Worm (Caenorhabditis elegans) whole organism, L4/young adult: ENCODE results near the gene flp-14.

ENCODE experiments used
- W03F9.2 ChIP-seq: fragments of 150-350 bp; optimal IDR thresholded peaks from 2 replicates; lab custom pipeline; 2014; ENCODE audit warnings: missing biosample characterization, missing genetic modification characterization
- dao-5 ChIP-seq: sonication (generic microtip); optimal IDR thresholded peaks from 2 replicates; lab custom pipeline; 2016; ENCODE audit warnings: missing genotype, missing genetic modification characterization, moderate library complexity, missing compliant biosample characterization
- him-1 ChIP-seq: sonication (generic microtip); optimal IDR thresholded peaks from 2 replicates; lab custom pipeline; 2016; ENCODE audit warnings: missing genotype, missing genetic modification reagents, missing genetic modification characterization, missing compliant biosample characterization

Gene flp-14

DNA sequence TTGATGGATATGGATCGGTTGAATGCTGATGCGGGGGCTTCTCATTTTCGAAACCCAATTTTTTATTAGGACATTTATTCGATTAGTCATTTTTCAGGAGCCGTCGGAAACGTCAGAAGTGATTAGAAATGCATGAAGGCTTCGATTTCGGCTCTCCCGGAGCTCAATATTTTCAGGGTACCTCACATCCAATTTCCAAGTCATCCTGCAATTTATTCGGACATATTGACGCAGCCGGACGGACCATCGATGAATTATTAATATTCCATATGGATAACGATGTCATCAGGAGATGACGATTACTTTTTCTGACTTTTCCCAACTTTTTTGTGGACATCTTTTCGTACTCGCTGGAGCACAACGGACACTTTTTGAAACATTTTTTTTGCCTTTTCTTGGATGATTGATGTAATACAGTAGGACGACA is 3.7 kb upstream of the flp-14 start:
- TF ChIP-seq dao-5 (tag; lab: Kevin White, UChicago) (no peak), him-1 (tag; lab: Kevin White, UChicago) (no peak), W03F9.2 (tag; lab: Kevin White, UChicago) (no peak)

DNA sequence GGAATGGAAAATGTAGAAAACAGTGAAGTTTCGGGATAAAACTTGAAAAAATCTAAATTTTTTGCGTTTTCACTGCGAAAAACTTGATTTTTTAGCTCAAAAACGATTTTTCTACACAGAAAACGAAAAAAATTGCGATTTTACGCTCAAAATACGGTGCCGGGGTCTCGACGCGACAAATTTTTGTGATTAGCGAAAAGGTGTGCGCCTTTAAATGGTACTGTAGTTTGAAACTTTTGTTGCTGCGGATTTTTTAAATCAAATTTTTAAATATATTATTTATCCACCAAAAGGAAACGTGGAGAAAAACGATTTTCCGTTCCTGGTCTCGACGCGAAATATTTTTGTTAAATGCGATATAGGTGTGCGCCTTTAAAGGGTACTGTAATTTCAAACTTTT is 3.1 kb upstream of the flp-14 start:
- TF ChIP-seq him-1 (tag; lab: Kevin White, UChicago) (no peak), W03F9.2 (tag; lab: Kevin White, UChicago) (no peak), dao-5 (tag; lab: Kevin White, UChicago) (no peak)

DNA sequence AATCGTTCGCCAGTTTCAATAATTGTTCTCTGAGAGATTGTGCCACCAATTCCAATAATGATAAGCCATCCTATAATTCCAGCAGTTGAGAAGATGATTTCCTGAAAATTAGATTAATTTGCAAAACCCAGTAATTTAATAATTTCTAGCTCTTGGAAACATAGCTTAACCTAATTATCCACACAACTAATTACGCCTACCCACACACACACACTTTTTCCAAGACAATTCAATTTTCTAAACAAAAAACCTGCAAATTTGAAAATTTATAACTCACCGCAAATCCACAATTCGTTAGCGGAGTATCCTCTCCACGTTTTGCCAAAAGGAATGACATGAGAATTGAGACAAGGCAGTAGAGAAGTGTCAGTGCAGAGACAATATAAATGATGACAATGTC is 6.1 kb downstream of the flp-14 start:
- TF ChIP-seq him-1 (tag; lab: Kevin White, UChicago), result no peak
- no peak for TF ChIP-seq dao-5 (tag; lab: Kevin White, UChicago)
- TF ChIP-seq W03F9.2 (tag; lab: Kevin White, UChicago), result no peak

DNA sequence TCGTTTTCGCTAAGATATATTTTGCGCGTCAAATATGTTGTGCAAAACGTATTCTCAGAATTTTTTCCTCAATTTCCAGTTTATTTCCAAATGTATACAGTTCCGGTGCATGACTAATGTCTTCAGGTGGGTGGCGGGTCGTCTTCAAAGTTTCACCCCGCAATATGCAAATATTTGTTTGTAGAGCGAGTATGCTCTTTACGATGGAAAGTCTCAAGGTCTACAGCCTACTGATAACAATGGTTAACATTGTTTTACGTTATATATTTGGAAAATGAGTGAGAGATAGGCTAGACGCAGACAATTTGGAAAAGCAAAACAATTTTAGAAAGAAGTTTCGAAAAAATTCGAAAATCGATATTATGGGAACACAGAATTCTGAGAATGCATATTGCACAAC is 7.5 kb downstream of the flp-14 start:
- TF ChIP-seq him-1 (tag; lab: Kevin White, UChicago), result no peak
- no peak for TF ChIP-seq dao-5 (tag; lab: Kevin White, UChicago)
- TF ChIP-seq W03F9.2 (tag; lab: Kevin White, UChicago), result no peak

DNA sequence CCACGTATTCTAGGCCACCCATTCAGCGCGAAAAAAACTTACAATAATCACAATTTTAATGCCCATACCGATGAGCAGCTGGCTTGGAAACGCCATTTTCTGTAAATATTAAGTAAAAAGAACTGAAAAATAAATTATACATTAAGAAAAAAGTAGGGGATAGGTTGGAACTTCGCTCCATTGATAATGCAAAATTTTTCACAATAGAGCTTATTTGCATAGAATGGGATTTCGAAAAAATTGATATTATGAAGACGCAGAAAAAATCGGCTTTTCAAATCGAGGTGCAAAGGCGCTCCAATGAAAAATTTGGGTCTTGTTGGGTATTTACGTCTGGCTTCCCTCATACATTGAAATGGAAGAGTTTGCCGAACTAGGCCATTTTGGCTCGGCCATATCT is 8.3 kb downstream of the flp-14 start, which contains the start of gene Y37D8A.16:
TSS of gene Y37D8A.16 (minus strand) at position 101 of the 400 bp plus-strand sequence.
- no peak for TF ChIP-seq dao-5 (tag; lab: Kevin White, UChicago)
- no peak for TF ChIP-seq him-1 (tag; lab: Kevin White, UChicago)
- no peak for TF ChIP-seq W03F9.2 (tag; lab: Kevin White, UChicago)

DNA sequence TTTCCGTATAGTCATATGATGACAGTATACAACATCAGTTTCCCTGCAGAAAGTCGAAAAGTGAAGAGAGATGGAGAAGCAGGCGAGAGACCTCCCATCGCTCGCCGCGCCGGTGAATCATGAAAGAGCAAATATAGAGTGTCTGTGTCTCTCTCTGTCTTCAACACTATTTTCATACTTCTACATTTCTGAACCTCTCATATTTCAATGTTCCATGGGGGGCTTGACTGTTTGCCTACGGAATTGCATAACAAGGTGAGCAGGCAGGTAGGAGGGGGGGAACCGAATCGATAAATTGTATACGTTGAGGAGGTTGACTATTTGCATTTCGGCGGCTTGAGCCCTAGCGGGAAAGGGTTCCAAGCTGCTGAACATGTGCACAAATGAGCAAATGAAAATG is 9.6 kb downstream of the flp-14 start:
- TF ChIP-seq W03F9.2 (tag; lab: Kevin White, UChicago) (no peak), dao-5 (tag; lab: Kevin White, UChicago) (no peak), him-1 (tag; lab: Kevin White, UChicago) (no peak)

DNA sequence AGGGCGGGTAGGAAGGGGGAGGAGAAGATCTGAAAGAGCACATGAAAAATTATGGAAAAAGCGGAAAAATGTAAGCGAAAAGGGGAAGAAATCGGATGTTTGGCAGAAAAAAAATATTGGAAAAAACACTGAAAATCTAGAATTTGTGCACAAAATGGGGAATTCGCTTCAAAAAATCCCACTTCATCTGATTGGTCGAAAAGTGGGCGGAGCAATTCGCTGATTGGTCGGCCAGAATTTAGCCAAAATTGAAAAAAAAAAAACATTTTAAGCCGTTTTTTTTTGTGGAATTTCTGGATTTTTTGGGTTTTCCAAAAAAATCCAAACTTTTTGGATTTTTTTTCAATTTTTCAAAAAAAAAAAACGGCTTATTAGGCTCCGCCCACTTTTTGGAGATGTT is 10.5 kb downstream of the flp-14 start:
- no peak for TF ChIP-seq W03F9.2 (tag; lab: Kevin White, UChicago)
- TF ChIP-seq him-1 (tag; lab: Kevin White, UChicago), result no peak
- TF ChIP-seq dao-5 (tag; lab: Kevin White, UChicago), result no peak

DNA sequence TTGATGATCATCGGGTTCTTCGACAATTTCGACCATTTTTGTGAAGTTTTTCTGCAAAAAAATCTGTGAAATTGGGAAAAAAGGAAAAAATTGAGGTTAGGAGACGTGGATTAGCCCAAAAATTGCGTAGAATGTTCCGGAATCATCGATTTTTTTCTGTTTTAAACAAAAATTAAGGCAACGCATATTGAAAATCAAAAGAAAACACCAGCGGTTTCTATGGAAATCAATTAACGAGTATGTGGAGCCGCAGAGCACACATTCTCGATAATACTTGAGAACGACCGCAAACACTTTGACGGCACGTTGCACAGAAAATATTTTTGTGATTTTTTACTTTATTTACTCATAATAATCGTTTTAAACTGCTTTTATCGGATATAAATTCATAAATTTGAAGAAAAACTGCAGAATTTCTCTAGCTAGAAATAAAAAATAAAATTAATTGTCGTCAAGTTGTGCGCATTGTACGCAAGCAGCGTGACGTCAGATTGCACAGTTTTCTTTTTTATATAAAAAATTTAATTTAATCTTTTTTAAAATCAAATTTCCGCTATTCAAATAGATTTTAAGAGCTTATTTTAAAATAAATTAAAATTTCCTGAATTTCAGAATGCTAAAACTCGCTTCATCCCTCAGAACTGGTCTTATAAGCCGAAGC is 15.8 kb downstream of the flp-14 start, which contains the start of the genes npp-25 and mrps-10:
TSS of gene npp-25 (minus strand) at position 51 of the 661 bp plus-strand sequence.
TSS of gene mrps-10 (plus strand) at position 611 of the 661 bp plus-strand sequence.
- TF ChIP-seq W03F9.2 (tag; lab: Kevin White, UChicago) (no peak), him-1 (tag; lab: Kevin White, UChicago) (no peak), dao-5 (tag; lab: Kevin White, UChicago) (no peak)

DNA sequence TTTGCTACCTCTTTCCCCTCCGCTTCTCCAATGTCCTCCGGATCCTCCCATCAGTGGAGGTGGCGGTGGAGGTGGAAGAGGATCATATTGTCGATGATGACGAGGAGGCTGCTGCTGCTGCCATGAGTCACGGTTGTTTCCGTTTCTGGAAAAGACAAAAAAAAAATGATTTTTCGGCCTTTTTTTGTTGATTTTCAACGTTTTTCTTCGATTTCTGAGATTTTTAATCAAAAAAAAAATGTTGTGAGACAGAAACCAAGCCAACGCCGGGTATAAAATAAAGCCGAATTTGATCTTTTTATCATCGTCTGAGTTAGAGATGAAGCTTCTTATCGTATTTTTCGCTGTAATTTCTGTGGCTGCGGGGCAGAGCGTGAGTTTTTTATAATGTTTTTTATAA is 19.3 kb downstream of the flp-14 start, which contains the start of gene Y37D8A.19:
TSS of gene Y37D8A.19 (plus strand) at position 301 of the 400 bp plus-strand sequence.
- TF ChIP-seq W03F9.2 (tag; lab: Kevin White, UChicago), result no peak
- no peak for TF ChIP-seq him-1 (tag; lab: Kevin White, UChicago)
- no peak for TF ChIP-seq dao-5 (tag; lab: Kevin White, UChicago)

DNA sequence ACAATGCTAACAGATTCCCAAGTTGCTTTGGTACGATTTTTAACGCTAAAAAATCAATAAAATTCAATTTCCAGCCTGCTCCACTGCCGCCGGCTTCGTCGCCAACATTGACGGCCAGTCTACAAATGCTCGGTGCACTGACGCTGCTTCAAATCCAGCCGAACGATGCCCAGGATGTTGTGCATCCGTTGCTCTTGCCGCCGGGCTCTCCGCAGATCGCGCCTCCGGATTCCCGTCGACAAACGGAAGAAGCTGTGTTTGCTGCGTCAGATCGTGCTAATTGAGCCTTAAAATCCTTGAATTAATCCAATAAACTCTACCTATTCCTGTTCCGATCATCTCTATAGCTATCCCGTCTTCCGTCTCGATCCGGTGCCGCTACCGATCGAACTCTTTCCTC is 20.8 kb downstream of the flp-14 start:
- TF ChIP-seq him-1 (tag; lab: Kevin White, UChicago) (no peak), W03F9.2 (tag; lab: Kevin White, UChicago) (no peak), dao-5 (tag; lab: Kevin White, UChicago) (no peak)

DNA sequence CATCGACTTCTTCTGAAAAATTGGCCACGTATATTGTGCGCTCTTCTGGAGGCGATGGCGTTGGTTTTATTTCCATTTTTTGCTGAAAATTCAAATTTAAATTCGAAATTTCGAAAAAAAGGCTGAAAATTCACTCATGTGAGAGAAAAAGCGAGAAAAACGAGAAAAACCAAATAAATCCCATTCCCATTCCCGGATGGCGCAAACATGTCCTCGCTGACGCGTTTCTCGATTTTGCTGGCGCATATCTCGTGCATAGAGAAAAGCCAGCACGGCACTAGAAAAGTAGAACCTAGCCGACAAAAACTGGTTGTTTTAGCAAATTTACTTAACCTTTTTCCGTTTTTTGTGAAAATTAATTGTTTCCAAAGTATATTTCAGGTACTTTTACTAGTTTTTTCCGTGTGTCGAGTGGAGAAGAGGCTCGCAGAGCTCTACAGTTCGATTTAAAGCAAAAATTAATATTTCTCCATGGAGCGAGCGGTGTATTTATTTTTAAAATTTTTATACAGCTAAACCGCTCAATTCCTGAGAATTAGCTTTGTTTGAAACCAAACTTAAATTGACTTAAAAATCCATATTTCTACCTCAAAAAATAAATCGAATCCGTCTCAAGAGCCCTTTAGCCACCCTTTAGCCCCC is 21.6 kb downstream of the flp-14 start, which contains the start of gene rbm-7:
TSS of gene rbm-7 (minus strand) at position 82 of the 642 bp plus-strand sequence.
- TF ChIP-seq W03F9.2 (tag; lab: Kevin White, UChicago), result peak; percentile 65
- no peak for TF ChIP-seq dao-5 (tag; lab: Kevin White, UChicago)

DNA sequence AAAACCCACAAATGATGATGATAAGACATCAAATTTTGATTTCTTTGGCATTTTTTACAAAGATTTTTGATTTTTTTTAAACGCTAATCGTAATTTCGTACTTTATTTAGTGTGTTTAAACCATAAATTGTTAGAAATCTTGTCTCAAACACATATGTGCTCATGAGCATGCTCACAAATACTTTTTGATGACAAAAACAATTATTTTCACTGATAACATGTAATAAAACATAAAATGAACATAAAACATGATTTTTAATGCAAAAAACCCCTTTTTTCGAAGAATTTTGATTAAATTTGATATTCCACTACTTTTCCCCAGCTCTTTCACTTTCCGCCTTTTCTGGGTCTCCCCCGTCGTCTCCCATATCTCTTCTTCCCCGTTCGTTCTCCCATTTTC is 22.5 kb downstream of the flp-14 start:
- TF ChIP-seq dao-5 (tag; lab: Kevin White, UChicago) (no peak), W03F9.2 (tag; lab: Kevin White, UChicago) (no peak), him-1 (tag; lab: Kevin White, UChicago) (no peak)

DNA sequence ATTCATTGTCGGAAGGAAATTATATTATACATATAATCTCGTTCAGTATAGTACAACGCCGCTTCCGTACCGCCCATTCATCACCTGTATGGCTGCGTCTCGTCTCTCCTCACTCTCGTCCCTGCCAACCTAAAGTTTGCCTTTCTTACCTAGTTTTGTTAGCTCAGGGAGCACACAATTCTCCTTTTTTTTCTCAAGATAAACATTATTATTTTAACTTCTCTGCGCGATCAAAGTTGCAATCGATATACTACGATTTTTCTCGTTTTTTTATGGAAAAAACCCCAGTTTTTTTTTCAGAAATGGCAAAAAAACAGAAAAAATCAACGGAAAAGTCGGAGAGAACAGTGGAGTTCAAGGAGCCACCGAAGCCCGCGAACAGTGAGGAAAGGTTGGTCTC is 24.1 kb downstream of the flp-14 start, which contains the start of gene epg-3:
TSS of gene epg-3 (plus strand) at position 301 of the 400 bp plus-strand sequence.
- TF ChIP-seq dao-5 (tag; lab: Kevin White, UChicago), result no peak
- no peak for TF ChIP-seq W03F9.2 (tag; lab: Kevin White, UChicago)
- TF ChIP-seq him-1 (tag; lab: Kevin White, UChicago), result no peak
